Worm (Caenorhabditis elegans) whole organism, midembryonic: ENCODE measurements around the gene T22B2.1.

Experiments
- cog-1 ChIP-seq: sonication (generic microtip); optimal IDR thresholded peaks from 2 replicates; lab custom pipeline; 2016; ENCODE audit warnings: missing genetic modification characterization, missing compliant biosample characterization
- flt-1 ChIP-seq: fragments of 200-800 bp; sonication (Bioruptor generic); IDR thresholded peaks from 2 replicates; pipeline ENCODE4 v1.3.6; 2022; ENCODE audit warnings: missing genetic modification characterization, missing compliant biosample characterization
- klf-2 ChIP-seq: fragments of 200-800 bp; sonication (Bioruptor generic); conservative IDR thresholded peaks from 2 replicates; pipeline ENCODE4 v1.3.6; 2022; ENCODE audit warnings: missing genetic modification reagents, missing genetic modification characterization, missing compliant biosample characterization
- med-1 ChIP-seq: sonication (generic microtip); optimal IDR thresholded peaks from 2 replicates; lab custom pipeline; 2017; ENCODE audit warnings: missing genetic modification characterization, mild to moderate bottlenecking, missing compliant biosample characterization, antibody characterized with exemption, missing genetic modification reagents; ENCODE audit not compliant: insufficient read depth
- ref-1 ChIP-seq: fragments of 200-800 bp; sonication (Bioruptor generic); conservative IDR thresholded peaks from 2 replicates; pipeline ENCODE4 v1.3.6; 2022; ENCODE audit warnings: missing genetic modification reagents, missing genetic modification characterization, missing compliant biosample characterization

- TF ChIP-seq ref-1 (GFP tag; lab: Robert Waterston, UW) (no peak), cog-1 (no peak), klf-2 (GFP tag; lab: Robert Waterston, UW) (no peak), med-1 (GFP tag; lab: Kevin White, UChicago) (no peak), flt-1 (no peak)
Observed at ce11 chrX:3937884-3938283, 12.0 kb downstream of the T22B2.1 start.
